Worm (Caenorhabditis elegans): ENCODE results near the gene ZC190.6.

Gene ZC190.6

ce11 chrV:8654460-8655419 lies 22.4 kb downstream of the ZC190.6 start:
- TF ChIP-seq ets-4 (tag; optimal IDR thresholded peaks at IDR 0.05) (no peak), unc-55 (GFP tag; optimal IDR thresholded peaks at IDR 0.05) (peak; percentile 16)

- no peak for TF ChIP-seq mec-3 (tag; optimal IDR thresholded peaks at IDR 0.05; ENCODE audit: borderline replicate concordance)
- peak; percentile 14 for TF ChIP-seq unc-55 (GFP tag; optimal IDR thresholded peaks at IDR 0.05)
- TF ChIP-seq pag-3 (tag; optimal IDR thresholded peaks at IDR 0.05; ENCODE audit: borderline replicate concordance): no peak
- TF ChIP-seq gmeb-2 (tag; optimal IDR thresholded peaks at IDR 0.05): no peak
- no peak for TF ChIP-seq syd-9 (tag; optimal IDR thresholded peaks at IDR 0.05)
These were observed 23.8 kb downstream of the ZC190.6 start for ce11 chrV:8653080-8653821.

- TF ChIP-seq pag-3 (tag; optimal IDR thresholded peaks at IDR 0.05; ENCODE audit: borderline replicate concordance): no peak
- no peak for TF ChIP-seq ahr-1 (tag; optimal IDR thresholded peaks at IDR 0.05)
- TF ChIP-seq C08G9.2 (tag; optimal IDR thresholded peaks at IDR 0.05): no peak
- TF ChIP-seq fax-1 (tag; optimal IDR thresholded peaks at IDR 0.05): no peak
- no peak for TF ChIP-seq tbx-7 (tag; optimal IDR thresholded peaks at IDR 0.05)
- no peak for TF ChIP-seq elt-4 (tag; optimal IDR thresholded peaks at IDR 0.05)
- TF ChIP-seq unc-86 (tag; optimal IDR thresholded peaks at IDR 0.05): no peak
- no peak for TF ChIP-seq T23F11.4 (GFP tag; optimal IDR thresholded peaks at IDR 0.05)
- TF ChIP-seq madf-2 (tag; optimal IDR thresholded peaks at IDR 0.05): no peak
- TF ChIP-seq ceh-14 (tag; optimal IDR thresholded peaks at IDR 0.05): no peak
- TF ChIP-seq unc-42 (tag; optimal IDR thresholded peaks at IDR 0.05): no peak
- TF ChIP-seq ceh-19 (GFP tag; optimal IDR thresholded peaks at IDR 0.05): no peak
- no peak for TF ChIP-seq pax-1 (tag; optimal IDR thresholded peaks at IDR 0.05)
- TF ChIP-seq ceh-9 (tag; optimal IDR thresholded peaks at IDR 0.05): no peak
- TF ChIP-seq fkh-6 (tag; optimal IDR thresholded peaks at IDR 0.05): no peak
These were observed 24.9 kb downstream of the ZC190.6 start for ce11 chrV:8652177-8652576.

ce11 chrV:8651007-8651711 lies 25.9 kb downstream of the ZC190.6 start:
- peak; percentile 18 for TF ChIP-seq dve-1 (tag; optimal IDR thresholded peaks at IDR 0.05)
- TF ChIP-seq che-1 (tag; optimal IDR thresholded peaks at IDR 0.05): no peak
- peak; percentile 98 for TF ChIP-seq elt-2 (tag; optimal IDR thresholded peaks at IDR 0.05)

ce11 chrV:8650365-8650764 lies 26.7 kb downstream of the ZC190.6 start:
- no peak for TF ChIP-seq zip-5 (tag; optimal IDR thresholded peaks at IDR 0.05)
- no peak for TF ChIP-seq ama-1 (optimal IDR thresholded peaks at IDR 0.05)
- no peak for TF ChIP-seq unc-42 (tag; optimal IDR thresholded peaks at IDR 0.05)
- TF ChIP-seq rnt-1 (tag; optimal IDR thresholded peaks at IDR 0.05): no peak
- TF ChIP-seq odd-2 (tag; optimal IDR thresholded peaks at IDR 0.05): no peak
- TF ChIP-seq mec-3 (tag; optimal IDR thresholded peaks at IDR 0.05; ENCODE audit: borderline replicate concordance): no peak
- no peak for TF ChIP-seq ceh-34 (tag; optimal IDR thresholded peaks at IDR 0.05)
- no peak for TF ChIP-seq pqm-1 (tag; optimal IDR thresholded peaks at IDR 0.05)

ce11 chrV:8648251-8648650 lies 28.8 kb downstream of the ZC190.6 start:
- TF ChIP-seq K02D7.2 (tag; optimal IDR thresholded peaks at IDR 0.05): no peak
- TF ChIP-seq elt-2 (tag; optimal IDR thresholded peaks at IDR 0.05): peak; percentile 81

All from whole organism, late embryonic.